Worm (Caenorhabditis elegans) whole organism, L4 larva: ENCODE data around the gene nas-29.

ENCODE experiments used
- F49E8.2 ChIP-seq: sonication (generic microtip); optimal IDR thresholded peaks from 2 replicates; lab custom pipeline; 2016; ENCODE audit warnings: missing compliant biosample characterization, mild to moderate bottlenecking, missing genetic modification characterization, borderline replicate concordance
- dpl-1 ChIP-seq: fragments of 150-350 bp; optimal IDR thresholded peaks from 2 replicates; lab custom pipeline; 2014; ENCODE audit warnings: missing biosample characterization, missing genetic modification reagents, missing genetic modification characterization
- egl-27 ChIP-seq: sonication (generic microtip); optimal IDR thresholded peaks from 3 replicates; lab custom pipeline; 2017; ENCODE audit warnings: missing biosample characterization, missing genetic modification reagents, missing genetic modification characterization
- lin-1 ChIP-seq: fragments of 200-800 bp; sonication (Bioruptor generic); IDR thresholded peaks from 2 replicates; pipeline ENCODE4 v1.3.6; 2022; ENCODE audit warnings: missing genetic modification reagents, missing genetic modification characterization, missing compliant biosample characterization
- lin-39 ChIP-seq: fragments of 150-350 bp; optimal IDR thresholded peaks from 2 replicates; lab custom pipeline; 2014; ENCODE audit warnings: missing biosample characterization, missing genetic modification reagents, missing genetic modification characterization
- pha-4 ChIP-seq, 2 experiments: fragments of 150-350 bp in 1 of 2; fragments of 200-800 bp in 1 of 2; sonication (Bioruptor generic) in 1 of 2; IDR thresholded peaks in 1 of 2; optimal IDR thresholded peaks in 1 of 2; 2 replicates each; pipeline versions ENCODE4 v1.3.6 to Lab custom; 2014 to 2022; ENCODE audit warnings: missing genetic modification characterization in 2 of 2, missing genetic modification reagents in 2 of 2, missing biosample characterization in 1 of 2, missing compliant biosample characterization in 1 of 2
- skn-1 ChIP-seq: fragments of 150-350 bp; optimal IDR thresholded peaks from 2 replicates; lab custom pipeline; 2014; ENCODE audit warnings: missing biosample characterization, missing genetic modification characterization

DNA sequence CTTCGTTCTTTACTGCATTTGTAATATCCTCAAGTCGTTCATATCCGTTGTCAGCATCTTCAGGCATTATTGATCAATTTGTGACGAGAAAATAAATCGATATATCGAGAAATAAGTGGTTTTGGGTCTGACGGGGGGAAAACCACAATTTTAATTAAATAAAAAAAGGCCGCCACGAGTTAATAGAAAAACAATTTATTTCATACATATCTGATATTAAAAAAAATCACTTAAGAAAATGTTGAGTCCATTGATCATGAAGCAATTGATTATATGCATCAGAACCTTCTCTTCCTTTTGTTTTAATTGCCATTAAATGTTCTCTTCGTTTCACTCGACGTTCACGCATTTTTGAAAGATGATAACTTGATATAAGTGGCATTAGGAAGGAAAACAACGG lies 6.5 kb upstream of the nas-29 start, which contains the start of gene F58A6.5:
- no peak for TF ChIP-seq dpl-1
- no peak for TF ChIP-seq lin-39
- TF ChIP-seq pha-4 (GFP tag; IDR thresholded peaks at IDR 0.05; lab: Robert Waterston, UW): no peak
- TF ChIP-seq pha-4 (tag; optimal IDR thresholded peaks at IDR 0.05; lab: Kevin White, UChicago): no peak
- TF ChIP-seq egl-27 (tag; lab: Kevin White, UChicago): no peak
- no peak for TF ChIP-seq lin-1
- no peak for TF ChIP-seq F49E8.2 (tag; lab: Kevin White, UChicago)
- TF ChIP-seq skn-1 (tag; lab: Kevin White, UChicago): no peak
